Worm (Caenorhabditis elegans): ENCODE results near the gene R07H5.11.
A peak's percentile ranks its signal among the peaks of the same experiment; 100 is the strongest.

The R07H5.11 gene

DNA sequence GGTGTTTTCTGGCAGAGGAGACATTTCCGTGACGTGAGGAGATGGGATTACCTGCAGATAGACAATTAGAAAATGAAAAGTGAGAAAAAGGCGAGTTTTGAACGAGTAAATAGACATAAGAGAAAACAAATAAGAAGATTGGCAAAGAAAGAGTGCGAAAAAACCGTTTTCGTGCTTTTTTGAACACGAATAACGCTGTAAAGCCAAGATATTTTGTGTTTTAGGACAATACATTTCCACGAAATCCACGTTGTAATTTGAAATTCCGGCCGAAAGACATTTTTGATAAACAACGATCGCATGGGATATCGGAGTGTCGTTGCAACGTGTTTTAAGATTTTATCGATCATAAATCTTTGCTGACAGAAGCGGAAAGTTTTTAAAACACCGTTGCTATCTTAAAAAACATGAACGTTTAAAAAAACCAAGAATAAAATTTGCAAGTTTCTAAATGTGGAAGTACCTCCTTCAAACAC, 8.3 kb downstream of the R07H5.11 start, which contains the start of gene adk-1:
adk-1 (minus strand) TSS at position 51 of the 476 bp plus-strand sequence.
- TF ChIP-seq tbp1 (GFP tag; optimal IDR thresholded peaks at IDR 0.05) (no peak), attf-3 (GFP tag; conservative IDR thresholded peaks at IDR 0.05) (peak; percentile 83)

DNA sequence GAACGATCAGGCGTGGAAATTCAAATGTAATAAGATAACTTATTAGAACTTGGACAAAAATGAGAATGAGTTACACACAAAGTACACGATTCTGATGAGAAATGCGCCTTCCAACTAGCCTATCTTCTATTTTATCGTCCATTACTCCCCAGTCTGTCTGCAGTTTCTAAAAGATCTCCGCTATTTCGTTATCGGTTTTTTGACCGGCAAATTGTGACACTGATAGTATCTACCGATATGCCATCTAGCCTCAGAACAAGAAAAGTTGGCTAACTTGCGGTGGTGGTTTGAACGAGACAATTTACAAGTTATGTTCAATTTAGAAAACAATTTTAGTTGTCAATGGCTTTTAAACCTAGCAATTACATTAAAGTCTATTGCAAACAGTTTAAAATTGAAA, 9.0 kb downstream of the R07H5.11 start:
- no peak for TF ChIP-seq Y67H2A.10 (GFP tag; conservative IDR thresholded peaks at IDR 0.05)
- TF ChIP-seq nhr-80 (tag; optimal IDR thresholded peaks at IDR 0.05): peak; percentile 70

DNA sequence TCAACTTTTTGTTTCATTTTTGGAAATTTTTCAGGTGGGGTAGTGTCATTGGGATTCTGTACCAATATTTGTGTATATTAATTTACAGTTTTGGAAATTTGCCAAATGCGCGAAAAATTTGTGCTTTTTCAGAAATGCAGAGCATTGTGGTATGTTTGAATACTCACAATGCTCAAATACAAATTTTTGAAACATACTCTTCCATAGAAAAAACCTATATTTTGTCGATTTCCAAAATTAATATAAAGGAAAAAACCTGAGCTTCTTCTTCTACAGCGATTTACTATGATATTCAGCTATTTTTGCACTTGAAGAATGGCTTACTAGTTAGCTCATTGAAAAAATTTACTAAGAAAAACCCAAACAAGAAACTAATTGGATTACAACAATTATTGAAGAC, 10.4 kb downstream of the R07H5.11 start:
- TF ChIP-seq lir-1 (GFP tag; conservative IDR thresholded peaks at IDR 0.05): no peak
- TF ChIP-seq F22D6.2 (tag; optimal IDR thresholded peaks at IDR 0.05): no peak
- TF ChIP-seq D2030.7 (GFP tag; IDR thresholded peaks at IDR 0.05): no peak
- no peak for TF ChIP-seq egrh-3 (GFP tag; IDR thresholded peaks at IDR 0.05)
- TF ChIP-seq K11D2.4 (GFP tag; IDR thresholded peaks at IDR 0.05): no peak
- no peak for TF ChIP-seq madf-8 (GFP tag; conservative IDR thresholded peaks at IDR 0.05)
- no peak for TF ChIP-seq repo-1 (tag; optimal IDR thresholded peaks at IDR 0.05)
- TF ChIP-seq madf-10 (tag; optimal IDR thresholded peaks at IDR 0.05): no peak
- no peak for TF ChIP-seq nfyb-1 (GFP tag; IDR thresholded peaks at IDR 0.05)
- TF ChIP-seq lin-54 (GFP tag; optimal IDR thresholded peaks at IDR 0.05): no peak
- no peak for TF ChIP-seq sea-2 (GFP tag; IDR thresholded peaks at IDR 0.05)
- no peak for TF ChIP-seq ztf-18 (tag; optimal IDR thresholded peaks at IDR 0.05)
- TF ChIP-seq egl-44 (GFP tag; IDR thresholded peaks at IDR 0.05): no peak
- TF ChIP-seq let-526 (GFP tag; IDR thresholded peaks at IDR 0.05): no peak
- TF ChIP-seq F57A8.1 (GFP tag; optimal IDR thresholded peaks at IDR 0.05): no peak
- no peak for TF ChIP-seq lsy-27 (tag; optimal IDR thresholded peaks at IDR 0.05; ENCODE audit: borderline replicate concordance, insufficient read depth)
- no peak for TF ChIP-seq ztf-26 (tag; optimal IDR thresholded peaks at IDR 0.05)
- TF ChIP-seq unc-130 (GFP tag; optimal IDR thresholded peaks at IDR 0.05): no peak

DNA sequence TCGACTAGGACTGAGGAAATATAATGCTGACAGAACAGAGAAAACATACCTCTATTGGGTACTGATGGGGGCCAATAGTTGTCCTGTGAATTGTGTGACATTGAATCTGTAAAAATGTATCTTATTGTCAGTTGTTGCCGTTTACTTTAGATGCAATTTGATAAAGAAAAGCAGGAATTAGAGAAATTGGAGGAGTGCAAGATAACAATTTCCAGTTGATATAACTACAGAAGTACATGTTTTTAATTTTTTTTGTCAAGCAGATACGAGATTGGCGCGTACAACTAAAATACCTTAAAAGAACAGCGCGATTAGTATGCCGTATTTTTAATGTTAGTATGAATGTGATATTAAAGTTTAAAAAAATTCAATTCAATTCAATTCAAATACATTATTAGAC, 15.5 kb downstream of the R07H5.11 start, which contains the start of gene zip-6:
zip-6 (minus strand) TSS at position 101 of the 400 bp plus-strand sequence.
- TF ChIP-seq mxl-1 (tag; optimal IDR thresholded peaks at IDR 0.05) (no peak), unc-130 (GFP tag; optimal IDR thresholded peaks at IDR 0.05) (no peak), Y56A3A.18 (GFP tag; IDR thresholded peaks at IDR 0.05) (no peak), nhr-120 (GFP tag; IDR thresholded peaks at IDR 0.05) (no peak), madf-8 (GFP tag; conservative IDR thresholded peaks at IDR 0.05) (no peak), F39B2.1 (GFP tag; IDR thresholded peaks at IDR 0.05) (no peak), F37B4.10 (GFP tag; IDR thresholded peaks at IDR 0.05) (no peak), F23B12.7 (tag; optimal IDR thresholded peaks at IDR 0.05; ENCODE audit: insufficient read depth) (no peak), attf-5 (GFP tag; optimal IDR thresholded peaks at IDR 0.05) (no peak)

DNA sequence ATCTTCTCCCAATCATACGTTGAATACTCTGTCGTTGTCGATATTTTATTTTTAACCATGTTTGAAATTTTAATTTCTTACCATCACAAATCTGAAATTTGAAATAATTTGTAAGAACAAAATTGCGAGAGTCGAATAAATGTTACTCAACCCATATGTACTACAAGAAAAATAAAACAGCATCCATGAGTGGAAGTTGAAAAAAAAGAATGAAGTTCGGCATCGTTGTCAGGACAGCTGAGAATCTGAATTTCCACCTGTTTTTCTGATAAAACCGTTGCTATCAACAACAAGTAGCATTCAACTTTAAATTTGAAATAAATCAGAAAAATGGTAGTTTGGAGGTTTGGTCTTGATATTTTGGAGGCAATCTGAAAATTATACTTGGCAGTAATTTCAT, 21.3 kb downstream of the R07H5.11 start, which contains the start of gene C29F4.3:
C29F4.3 (minus strand) TSS at position 101 of the 400 bp plus-strand sequence.
- TF ChIP-seq B0019.2 (GFP tag; conservative IDR thresholded peaks at IDR 0.05): no peak
- TF ChIP-seq lsl-1 (GFP tag; optimal IDR thresholded peaks at IDR 0.05): no peak

DNA sequence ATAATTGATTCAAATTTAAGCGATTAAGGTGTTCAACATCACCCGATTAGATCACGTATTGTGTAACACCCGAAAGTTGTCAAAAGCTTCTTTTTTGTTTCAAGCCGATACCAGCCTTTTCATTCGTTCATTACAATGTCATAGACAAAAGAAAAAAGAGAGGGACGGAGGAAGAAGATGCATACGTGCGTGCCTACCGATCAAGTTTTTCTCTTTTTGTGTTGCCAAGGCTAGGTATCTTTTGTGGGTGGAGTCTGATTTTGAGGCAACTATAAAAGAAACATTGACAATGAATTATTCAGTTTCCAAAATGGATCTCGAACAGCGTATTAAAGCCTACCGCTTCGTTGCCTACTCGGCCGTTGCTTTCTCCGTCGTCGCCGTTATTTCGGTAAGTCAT, 22.6 kb downstream of the R07H5.11 start, which contains the start of gene col-125:
col-125 (plus strand) TSS at position 301 of the 400 bp plus-strand sequence.
- TF ChIP-seq somi-1 (GFP tag; optimal IDR thresholded peaks at IDR 0.05): no peak
- no peak for TF ChIP-seq lin-35 (GFP tag; optimal IDR thresholded peaks at IDR 0.05)
- TF ChIP-seq K12H6.12 (tag; optimal IDR thresholded peaks at IDR 0.05): no peak
- no peak for TF ChIP-seq egrh-3 (GFP tag; IDR thresholded peaks at IDR 0.05)
- TF ChIP-seq sea-2 (GFP tag; IDR thresholded peaks at IDR 0.05): no peak
- no peak for TF ChIP-seq Y56A3A.18 (GFP tag; IDR thresholded peaks at IDR 0.05)
- no peak for TF ChIP-seq B0035.1 (tag; optimal IDR thresholded peaks at IDR 0.05)
- TF ChIP-seq cebp-1 (GFP tag; IDR thresholded peaks at IDR 0.05): no peak
- no peak for TF ChIP-seq cebp-1 (tag; optimal IDR thresholded peaks at IDR 0.05)
- TF ChIP-seq hsf-1 (GFP tag; IDR thresholded peaks at IDR 0.05): no peak
- TF ChIP-seq lag-1 (GFP tag; IDR thresholded peaks at IDR 0.05): no peak

Measured in whole organism, young adult.